Fruit fly (Drosophila melanogaster): ENCODE results near the gene CG45490.
"Not testable (repeated sequence)": the region's sequence is repeated elsewhere in the genome, so short reads cannot be mapped to it uniquely, and the experiment has no call there.

CG45490 gene

DNA sequence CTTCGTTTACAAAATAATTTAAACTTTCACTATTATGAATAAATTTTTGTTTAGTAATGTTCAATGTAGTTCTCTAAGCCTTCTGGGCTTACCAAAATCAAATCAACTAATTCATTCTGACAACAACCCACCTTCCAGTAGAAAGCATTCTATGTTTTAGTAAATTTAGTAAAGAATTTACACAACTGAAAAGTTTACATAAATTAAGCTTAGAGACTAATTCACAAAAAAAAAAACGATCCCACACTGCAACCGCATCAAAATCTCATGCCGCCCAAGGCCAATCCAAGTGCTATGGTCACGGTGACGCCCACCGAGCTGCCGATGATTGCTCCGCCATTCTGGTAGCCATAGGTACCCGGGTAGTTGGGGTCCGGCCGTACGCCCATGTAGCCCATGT, at the start of gene CG45490:
CG45490 (minus strand) TSS at position 101 of the 400 bp plus-strand sequence.
- not testable (repeated sequence) for TF ChIP-seq CG17801 (GFP tag; optimal IDR thresholded peaks at IDR 0.05; ENCODE audit: partially characterized antibody)

DNA sequence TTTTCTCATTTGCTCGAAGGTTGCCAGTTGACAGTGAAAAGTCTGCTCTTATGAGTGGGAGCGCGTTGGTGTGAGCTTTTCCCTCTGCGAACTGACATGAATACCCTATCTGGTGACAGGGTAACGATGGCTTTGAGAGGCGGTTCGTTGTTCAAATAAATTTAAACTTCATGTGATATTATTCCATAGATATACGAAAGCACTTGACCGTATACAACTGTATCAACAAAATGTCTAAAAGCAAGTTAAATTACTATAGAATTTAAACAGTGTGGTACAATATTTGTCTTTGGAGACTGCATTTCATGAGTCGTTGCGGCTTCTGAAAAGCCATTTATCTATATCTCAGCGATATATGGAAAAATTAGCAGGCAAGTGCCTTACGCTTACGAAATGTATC, 30.1 kb upstream of the CG45490 start:
- no peak for TF ChIP-seq CG17801 (GFP tag; optimal IDR thresholded peaks at IDR 0.05; ENCODE audit: partially characterized antibody)

DNA sequence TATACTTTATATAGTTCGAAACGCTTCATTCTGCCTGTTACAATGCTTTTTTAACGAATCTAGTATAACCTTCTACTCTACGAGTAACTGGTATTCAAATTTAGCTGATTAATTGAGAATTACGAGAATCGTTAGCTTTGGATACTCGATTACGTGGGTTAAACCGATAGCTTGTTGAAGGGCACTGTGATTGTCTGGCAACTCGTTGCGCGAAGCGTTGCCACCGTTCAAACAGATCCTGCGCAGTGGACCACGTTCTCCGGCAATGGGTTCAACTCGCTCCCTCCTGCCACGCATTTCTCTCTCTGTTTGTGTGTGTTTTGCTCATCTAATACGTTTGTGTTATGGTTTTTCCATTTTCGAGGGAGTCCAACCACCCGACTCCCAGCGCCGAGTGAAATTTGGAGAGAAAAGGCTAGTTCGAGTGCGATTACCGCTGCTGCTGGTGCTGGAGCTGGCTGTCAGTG, 26.8 kb upstream of the CG45490 start, which contains the start of gene Nep3:
Nep3 (plus strand) TSS at position 417 of the 467 bp plus-strand sequence.
- no peak for TF ChIP-seq CG17801 (GFP tag; optimal IDR thresholded peaks at IDR 0.05; ENCODE audit: partially characterized antibody)

DNA sequence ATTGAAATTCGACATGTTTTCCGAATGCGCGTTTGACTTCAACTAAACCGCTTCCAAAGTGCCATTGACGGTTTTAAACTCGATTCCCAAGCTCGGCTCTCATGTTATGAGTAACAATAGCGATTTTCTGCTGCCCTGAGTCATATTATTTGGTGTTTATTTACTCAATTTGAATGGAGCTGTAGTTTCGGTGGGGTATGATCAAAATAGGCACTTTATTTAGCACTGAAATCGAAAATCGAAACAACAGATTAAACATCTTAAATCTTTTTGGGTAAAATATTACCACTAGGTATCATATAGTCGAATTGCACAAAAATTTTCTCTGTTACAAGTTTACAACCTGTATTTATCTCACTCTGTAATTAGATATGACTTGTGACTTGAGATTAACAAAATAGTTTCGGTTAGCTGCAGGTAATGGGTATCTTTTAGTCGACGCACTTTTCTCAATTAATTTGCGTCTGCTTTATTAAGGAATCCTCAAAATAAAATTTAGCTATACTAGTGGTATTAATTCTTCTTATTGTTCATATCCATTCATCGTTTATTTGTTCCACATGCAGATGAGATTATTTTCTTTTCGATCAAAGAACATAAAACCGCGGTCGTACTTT, 25.4 kb upstream of the CG45490 start, which contains the start of gene CG12655:
CG12655 (minus strand) TSS at position 51 of the 617 bp plus-strand sequence.
- no peak for TF ChIP-seq CG17801 (GFP tag; optimal IDR thresholded peaks at IDR 0.05; ENCODE audit: partially characterized antibody)

DNA sequence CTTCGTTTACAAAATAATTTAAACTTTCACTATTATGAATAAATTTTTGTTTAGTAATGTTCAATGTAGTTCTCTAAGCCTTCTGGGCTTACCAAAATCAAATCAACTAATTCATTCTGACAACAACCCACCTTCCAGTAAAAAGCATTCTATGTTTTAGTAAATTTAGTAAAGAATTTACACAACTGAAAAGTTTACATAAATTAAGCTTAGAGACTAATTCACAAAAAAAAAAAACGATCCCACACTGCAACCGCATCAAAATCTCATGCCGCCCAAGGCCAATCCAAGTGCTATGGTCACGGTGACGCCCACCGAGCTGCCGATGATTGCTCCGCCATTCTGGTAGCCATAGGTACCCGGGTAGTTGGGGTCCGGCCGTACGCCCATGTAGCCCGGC, 24.1 kb upstream of the CG45490 start, which contains the start of gene CG43784:
CG43784 (minus strand) TSS at position 101 of the 400 bp plus-strand sequence.
- not testable (repeated sequence) for TF ChIP-seq CG17801 (GFP tag; optimal IDR thresholded peaks at IDR 0.05; ENCODE audit: partially characterized antibody)

DNA sequence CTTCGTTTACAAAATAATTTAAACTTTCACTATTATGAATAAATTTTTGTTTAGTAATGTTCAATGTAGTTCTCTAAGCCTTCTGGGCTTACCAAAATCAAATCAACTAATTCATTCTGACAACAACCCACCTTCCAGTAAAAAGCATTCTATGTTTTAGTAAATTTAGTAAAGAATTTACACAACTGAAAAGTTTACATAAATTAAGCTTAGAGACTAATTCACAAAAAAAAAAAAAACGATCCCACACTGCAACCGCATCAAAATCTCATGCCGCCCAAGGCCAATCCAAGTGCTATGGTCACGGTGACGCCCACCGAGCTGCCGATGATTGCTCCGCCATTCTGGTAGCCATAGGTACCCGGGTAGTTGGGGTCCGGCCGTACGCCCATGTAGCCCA, 19.4 kb upstream of the CG45490 start, which contains the start of gene CG45494:
CG45494 (minus strand) TSS at position 101 of the 400 bp plus-strand sequence.
- TF ChIP-seq CG17801 (GFP tag; optimal IDR thresholded peaks at IDR 0.05; ENCODE audit: partially characterized antibody), result not testable (repeated sequence)

DNA sequence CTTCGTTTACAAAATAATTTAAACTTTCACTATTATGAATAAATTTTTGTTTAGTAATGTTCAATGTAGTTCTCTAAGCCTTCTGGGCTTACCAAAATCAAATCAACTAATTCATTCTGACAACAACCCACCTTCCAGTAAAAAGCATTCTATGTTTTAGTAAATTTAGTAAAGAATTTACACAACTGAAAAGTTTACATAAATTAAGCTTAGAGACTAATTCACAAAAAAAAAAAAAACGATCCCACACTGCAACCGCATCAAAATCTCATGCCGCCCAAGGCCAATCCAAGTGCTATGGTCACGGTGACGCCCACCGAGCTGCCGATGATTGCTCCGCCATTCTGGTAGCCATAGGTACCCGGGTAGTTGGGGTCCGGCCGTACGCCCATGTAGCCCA, 14.7 kb upstream of the CG45490 start, which contains the start of gene CG45493:
CG45493 (minus strand) TSS at position 101 of the 400 bp plus-strand sequence.
- not testable (repeated sequence) for TF ChIP-seq CG17801 (GFP tag; optimal IDR thresholded peaks at IDR 0.05; ENCODE audit: partially characterized antibody)

DNA sequence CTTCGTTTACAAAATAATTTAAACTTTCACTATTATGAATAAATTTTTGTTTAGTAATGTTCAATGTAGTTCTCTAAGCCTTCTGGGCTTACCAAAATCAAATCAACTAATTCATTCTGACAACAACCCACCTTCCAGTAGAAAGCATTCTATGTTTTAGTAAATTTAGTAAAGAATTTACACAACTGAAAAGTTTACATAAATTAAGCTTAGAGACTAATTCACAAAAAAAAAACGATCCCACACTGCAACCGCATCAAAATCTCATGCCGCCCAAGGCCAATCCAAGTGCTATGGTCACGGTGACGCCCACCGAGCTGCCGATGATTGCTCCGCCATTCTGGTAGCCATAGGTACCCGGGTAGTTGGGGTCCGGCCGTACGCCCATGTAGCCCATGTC, 10.0 kb upstream of the CG45490 start, which contains the start of gene CG45492:
CG45492 (minus strand) TSS at position 101 of the 400 bp plus-strand sequence.
- TF ChIP-seq CG17801 (GFP tag; optimal IDR thresholded peaks at IDR 0.05; ENCODE audit: partially characterized antibody), result not testable (repeated sequence)

DNA sequence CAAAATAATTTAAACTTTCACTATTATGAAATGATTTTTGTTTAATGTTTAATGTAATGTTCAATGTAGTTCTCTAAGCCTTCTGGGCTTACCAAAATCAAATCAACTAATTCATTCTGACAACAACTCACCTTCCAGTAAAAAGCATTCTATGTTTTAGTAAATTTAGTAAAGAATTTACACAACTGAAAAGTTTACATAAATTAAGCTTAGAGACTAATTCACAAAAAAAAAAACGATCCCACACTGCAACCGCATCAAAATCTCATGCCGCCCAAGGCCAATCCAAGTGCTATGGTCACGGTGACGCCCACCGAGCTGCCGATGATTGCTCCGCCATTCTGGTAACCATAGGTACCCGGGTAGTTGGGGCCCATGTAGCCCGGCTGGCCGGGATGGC, 4.8 kb upstream of the CG45490 start, which contains the start of gene CG45491:
CG45491 (minus strand) TSS at position 101 of the 400 bp plus-strand sequence.
- not testable (repeated sequence) for TF ChIP-seq CG17801 (GFP tag; optimal IDR thresholded peaks at IDR 0.05; ENCODE audit: partially characterized antibody)

DNA sequence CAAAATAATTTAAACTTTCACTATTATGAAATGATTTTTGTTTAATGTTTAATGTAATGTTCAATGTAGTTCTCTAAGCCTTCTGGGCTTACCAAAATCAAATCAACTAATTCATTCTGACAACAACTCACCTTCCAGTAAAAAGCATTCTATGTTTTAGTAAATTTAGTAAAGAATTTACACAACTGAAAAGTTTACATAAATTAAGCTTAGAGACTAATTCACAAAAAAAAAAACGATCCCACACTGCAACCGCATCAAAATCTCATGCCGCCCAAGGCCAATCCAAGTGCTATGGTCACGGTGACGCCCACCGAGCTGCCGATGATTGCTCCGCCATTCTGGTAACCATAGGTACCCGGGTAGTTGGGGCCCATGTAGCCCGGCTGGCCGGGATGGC, 5.0 kb downstream of the CG45490 start, which contains the start of gene CG45489:
CG45489 (minus strand) TSS at position 101 of the 400 bp plus-strand sequence.
- TF ChIP-seq CG17801 (GFP tag; optimal IDR thresholded peaks at IDR 0.05; ENCODE audit: partially characterized antibody), result not testable (repeated sequence)

DNA sequence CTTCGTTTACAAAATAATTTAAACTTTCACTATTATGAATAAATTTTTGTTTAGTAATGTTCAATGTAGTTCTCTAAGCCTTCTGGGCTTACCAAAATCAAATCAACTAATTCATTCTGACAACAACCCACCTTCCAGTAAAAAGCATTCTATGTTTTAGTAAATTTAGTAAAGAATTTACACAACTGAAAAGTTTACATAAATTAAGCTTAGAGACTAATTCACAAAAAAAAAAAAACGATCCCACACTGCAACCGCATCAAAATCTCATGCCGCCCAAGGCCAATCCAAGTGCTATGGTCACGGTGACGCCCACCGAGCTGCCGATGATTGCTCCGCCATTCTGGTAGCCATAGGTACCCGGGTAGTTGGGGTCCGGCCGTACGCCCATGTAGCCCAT, 13.8 kb downstream of the CG45490 start, which contains the start of gene CG45488:
CG45488 (minus strand) TSS at position 101 of the 400 bp plus-strand sequence.
- TF ChIP-seq CG17801 (GFP tag; optimal IDR thresholded peaks at IDR 0.05; ENCODE audit: partially characterized antibody), result not testable (repeated sequence)

DNA sequence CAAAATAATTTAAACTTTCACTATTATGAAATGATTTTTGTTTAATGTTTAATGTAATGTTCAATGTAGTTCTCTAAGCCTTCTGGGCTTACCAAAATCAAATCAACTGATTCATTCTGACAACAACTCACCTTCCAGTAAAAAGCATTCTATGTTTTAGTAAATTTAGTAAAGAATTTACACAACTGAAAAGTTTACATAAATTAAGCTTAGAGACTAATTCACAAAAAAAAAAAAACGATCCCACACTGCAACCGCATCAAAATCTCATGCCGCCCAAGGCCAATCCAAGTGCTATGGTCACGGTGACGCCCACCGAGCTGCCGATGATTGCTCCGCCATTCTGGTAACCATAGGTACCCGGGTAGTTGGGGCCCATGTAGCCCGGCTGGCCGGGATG, 18.9 kb downstream of the CG45490 start, which contains the start of gene CG45487:
CG45487 (minus strand) TSS at position 101 of the 400 bp plus-strand sequence.
- not testable (repeated sequence) for TF ChIP-seq CG17801 (GFP tag; optimal IDR thresholded peaks at IDR 0.05; ENCODE audit: partially characterized antibody)

DNA sequence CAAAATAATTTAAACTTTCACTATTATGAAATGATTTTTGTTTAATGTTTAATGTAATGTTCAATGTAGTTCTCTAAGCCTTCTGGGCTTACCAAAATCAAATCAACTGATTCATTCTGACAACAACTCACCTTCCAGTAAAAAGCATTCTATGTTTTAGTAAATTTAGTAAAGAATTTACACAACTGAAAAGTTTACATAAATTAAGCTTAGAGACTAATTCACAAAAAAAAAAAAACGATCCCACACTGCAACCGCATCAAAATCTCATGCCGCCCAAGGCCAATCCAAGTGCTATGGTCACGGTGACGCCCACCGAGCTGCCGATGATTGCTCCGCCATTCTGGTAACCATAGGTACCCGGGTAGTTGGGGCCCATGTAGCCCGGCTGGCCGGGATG, 24.1 kb downstream of the CG45490 start, which contains the start of gene CG45486:
CG45486 (minus strand) TSS at position 101 of the 400 bp plus-strand sequence.
- TF ChIP-seq CG17801 (GFP tag; optimal IDR thresholded peaks at IDR 0.05; ENCODE audit: partially characterized antibody), result not testable (repeated sequence)

DNA sequence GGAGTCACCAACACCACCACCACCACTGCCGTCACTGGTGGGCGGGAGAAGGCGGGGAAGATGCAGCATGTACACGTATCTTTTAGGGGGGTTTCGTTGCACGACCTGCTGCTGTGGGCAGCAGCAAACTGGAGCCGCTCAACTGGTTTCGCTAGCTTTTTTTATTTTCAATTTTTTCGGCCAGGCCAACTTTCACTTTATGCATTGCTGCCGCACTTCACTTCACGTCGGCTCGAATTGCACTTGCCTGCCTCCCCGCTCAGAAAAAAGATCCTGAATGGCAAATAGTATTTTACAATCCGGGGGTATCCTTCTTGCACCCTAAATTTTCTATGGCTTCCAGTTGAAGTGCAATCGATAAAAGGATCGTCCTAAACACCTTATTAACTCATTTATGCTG, 34.1 kb downstream of the CG45490 start:
- TF ChIP-seq CG17801 (GFP tag; optimal IDR thresholded peaks at IDR 0.05; ENCODE audit: partially characterized antibody), result no peak

DNA sequence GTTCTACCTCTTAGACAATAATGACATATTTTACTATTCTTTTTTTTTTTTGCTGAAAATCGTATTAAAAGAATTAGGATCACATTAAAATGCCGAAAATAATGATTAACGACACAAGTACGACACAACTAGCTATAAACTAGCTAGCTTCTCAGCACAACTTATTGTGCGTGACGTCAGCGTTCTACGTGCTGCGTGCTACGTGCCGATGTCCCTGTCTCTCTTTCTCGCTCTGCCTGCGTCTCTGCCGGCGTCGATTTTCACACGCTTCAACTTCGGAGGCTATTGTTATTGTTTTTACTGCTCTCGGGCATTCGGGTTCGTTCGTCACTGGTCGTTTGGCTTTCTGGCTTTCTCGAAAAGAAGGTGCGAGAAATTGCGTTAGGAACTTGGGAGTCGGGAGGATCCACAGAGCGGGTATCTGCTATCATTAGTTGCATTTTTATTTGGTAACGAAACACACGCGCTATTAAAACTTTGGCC, 36.1 kb downstream of the CG45490 start:
- no peak for TF ChIP-seq CG17801 (GFP tag; optimal IDR thresholded peaks at IDR 0.05; ENCODE audit: partially characterized antibody)

All from ovary, adult (tissue).